Fruit fly (Drosophila melanogaster) whole organism, embryonic: ENCODE measurements around the gene Plc21C.

Experiments used
- CG11398 ChIP-seq: fragments of 200-800 bp; sonication (Bioruptor generic); optimal IDR thresholded peaks from 2 replicates; lab custom pipeline; 2016; ENCODE audit warnings: missing biosample characterization, missing genetic modification characterization
- CG2116 ChIP-seq: fragments of 200-800 bp; sonication (Bioruptor generic); optimal IDR thresholded peaks from 3 replicates; lab custom pipeline; 2018; ENCODE audit warnings: missing biosample characterization, mild to moderate bottlenecking, missing genetic modification characterization
- CG4820 ChIP-seq: fragments of 200-800 bp; sonication (Bioruptor generic); optimal IDR thresholded peaks from 3 replicates; lab custom pipeline; 2016; ENCODE audit warnings: missing biosample characterization, missing genetic modification characterization
- CG8944 ChIP-seq: fragments of 200-800 bp; sonication (Bioruptor generic); optimal IDR thresholded peaks from 3 replicates; lab custom pipeline; 2016; ENCODE audit warnings: missing biosample characterization, missing genetic modification characterization
- corto ChIP-seq: fragments of 200-800 bp; sonication (Bioruptor generic); optimal IDR thresholded peaks from 2 replicates; lab custom pipeline; 2016; ENCODE audit warnings: missing biosample characterization, mild to moderate bottlenecking, missing genetic modification characterization, moderate library complexity
- odd ChIP-seq: fragments of 200-800 bp; sonication (Bioruptor generic); optimal IDR thresholded peaks from 2 replicates; lab custom pipeline; 2017; ENCODE audit warnings: missing biosample characterization, mild to moderate bottlenecking, missing genetic modification characterization

DNA sequence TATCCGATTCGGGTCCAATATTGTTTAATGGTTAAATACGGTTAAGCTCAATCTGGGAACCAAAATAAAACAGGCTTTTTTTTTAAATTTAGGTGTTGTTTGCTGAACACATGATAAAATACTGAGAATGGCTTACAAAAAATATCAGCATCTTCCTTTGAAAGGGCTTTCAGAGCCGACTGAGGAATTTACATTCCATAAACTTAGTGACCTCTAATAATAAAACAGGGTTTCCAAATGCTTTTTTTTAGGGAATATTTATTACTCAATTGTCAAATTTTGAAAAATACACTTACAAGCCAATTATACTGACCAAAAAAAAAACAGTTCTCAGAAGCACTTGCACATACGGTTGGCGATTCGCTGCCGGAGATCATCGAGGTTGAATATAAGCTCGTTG is 23.9 kb downstream of the Plc21C start, which contains the start of gene CG43755:
- TF ChIP-seq CG8944 (GFP tag; lab: Kevin White, UChicago) (no peak), CG2116 (GFP tag; lab: Kevin White, UChicago) (no peak), odd (no peak), CG4820 (no peak), corto (GFP tag; lab: Kevin White, UChicago) (no peak), CG11398 (no peak)
